Worm (Caenorhabditis elegans) whole organism, L4/young adult: ENCODE results near the gene C08F1.8.

Experiments used
- dao-5 ChIP-seq: sonication (generic microtip); optimal IDR thresholded peaks from 2 replicates; lab custom pipeline; 2016; ENCODE audit warnings: missing genotype, missing genetic modification characterization, moderate library complexity, missing compliant biosample characterization
- him-1 ChIP-seq: sonication (generic microtip); optimal IDR thresholded peaks from 2 replicates; lab custom pipeline; 2016; ENCODE audit warnings: missing genotype, missing genetic modification reagents, missing genetic modification characterization, missing compliant biosample characterization

ce11 chrII:1820774-1821173, 12.7 kb upstream of the C08F1.8 start, which contains the start of gene fbxa-3:
- TF ChIP-seq him-1 (tag; lab: Kevin White, UChicago): no peak
- TF ChIP-seq dao-5 (tag; lab: Kevin White, UChicago): no peak
